Fruit fly (Drosophila melanogaster) whole organism, wandering third instar larva: ENCODE measurements around the gene Tcs3.

Experiments used
- Abd-B ChIP-seq: fragments of >200 bp; optimal IDR thresholded peaks from 2 replicates; lab custom pipeline; 2017; ENCODE audit warnings: missing biosample characterization, missing genetic modification characterization
- CG9705 ChIP-seq: fragments of 200-800 bp; sonication (Bioruptor generic); optimal IDR thresholded peaks from 2 replicates; lab custom pipeline; 2018; ENCODE audit warnings: missing biosample characterization, mild to moderate bottlenecking, missing genetic modification characterization
- Dfd ChIP-seq: fragments of >200 bp; optimal IDR thresholded peaks from 2 replicates; lab custom pipeline; 2017; ENCODE audit warnings: missing biosample characterization, missing genetic modification characterization
- Dif ChIP-seq: fragments of 200-275, 200-300 bp; sonication (Bioruptor generic); optimal IDR thresholded peaks from 2 replicates; lab custom pipeline; 2018; ENCODE audit warnings: missing biosample characterization, missing genetic modification characterization; ENCODE audit not compliant: partially characterized antibody
- Hr78 ChIP-seq: fragments of >200 bp; optimal IDR thresholded peaks from 2 replicates; lab custom pipeline; 2017; ENCODE audit warnings: missing biosample characterization, missing genetic modification characterization
- Mio ChIP-seq: sonication (Bioruptor generic); optimal IDR thresholded peaks from 2 replicates; lab custom pipeline; 2016; ENCODE audit warnings: missing biosample characterization, missing genetic modification characterization
- N ChIP-seq: fragments of >200 bp; optimal IDR thresholded peaks from 2 replicates; lab custom pipeline; 2018; ENCODE audit warnings: missing biosample characterization, missing external identifiers, missing genetic modification characterization
- OdsH ChIP-seq: fragments of 200-800 bp; sonication (Bioruptor generic); optimal IDR thresholded peaks from 2 replicates; lab custom pipeline; 2016; ENCODE audit warnings: missing biosample characterization, mild to moderate bottlenecking, missing genetic modification characterization
- dmrt93B ChIP-seq: fragments of 200-800 bp; sonication (Bioruptor generic); optimal IDR thresholded peaks from 2 replicates; lab custom pipeline; 2018; ENCODE audit warnings: missing biosample characterization, mild to moderate bottlenecking, missing genetic modification characterization
- fru ChIP-seq: fragments of 200-800 bp; sonication (Bioruptor generic); optimal IDR thresholded peaks from 3 replicates; lab custom pipeline; 2016; ENCODE audit warnings: missing biosample characterization, mild to moderate bottlenecking, missing genetic modification characterization
- lola ChIP-seq: fragments of >200 bp; optimal IDR thresholded peaks from 2 replicates; lab custom pipeline; 2017; ENCODE audit warnings: missing biosample characterization, missing genetic modification characterization
- pan ChIP-seq: fragments of >200 bp; optimal IDR thresholded peaks from 2 replicates; lab custom pipeline; 2017
- sv ChIP-seq: fragments of 200-800 bp; sonication (Bioruptor generic); optimal IDR thresholded peaks from 3 replicates; lab custom pipeline; 2016; ENCODE audit warnings: missing biosample characterization, missing genetic modification characterization
- usp ChIP-seq: fragments of >200 bp; optimal IDR thresholded peaks from 2 replicates; lab custom pipeline; 2017; ENCODE audit warnings: missing biosample characterization, missing genetic modification characterization

- TF ChIP-seq usp (GFP tag; lab: Kevin White, UChicago), result no peak
- TF ChIP-seq pan (lab: Kevin White, UChicago), result no peak
- TF ChIP-seq lola (GFP tag; lab: Kevin White, UChicago), result no peak
- TF ChIP-seq dmrt93B (GFP tag; lab: Kevin White, UChicago), result no peak
- no peak for TF ChIP-seq Hr78 (GFP tag; lab: Kevin White, UChicago)
- no peak for TF ChIP-seq fru (GFP tag; lab: Kevin White, UChicago)
- TF ChIP-seq N (GFP tag; lab: Kevin White, UChicago), result no peak
- TF ChIP-seq CG9705 (GFP tag; lab: Kevin White, UChicago), result no peak
- no peak for TF ChIP-seq Abd-B (GFP tag; lab: Kevin White, UChicago)
- no peak for TF ChIP-seq Dif (GFP tag; lab: Kevin White, UChicago)
- TF ChIP-seq Dfd (GFP tag; lab: Kevin White, UChicago), result no peak
- no peak for TF ChIP-seq sv (GFP tag; lab: Kevin White, UChicago)
- no peak for TF ChIP-seq OdsH (GFP tag; lab: Kevin White, UChicago)
- TF ChIP-seq Mio (GFP tag; lab: Kevin White, UChicago), result no peak
Observed at dm6 chr3L:16347914-16348313, 3.9 kb upstream of the Tcs3 start, which contains the start of gene mRpS34.
